Fruit fly (Drosophila melanogaster) whole organism, embryonic: ENCODE measurements around the gene CG14947.

ENCODE experiments used
- Asciz ChIP-seq: fragments of 200-800 bp; sonication (Bioruptor generic); optimal IDR thresholded peaks from 2 replicates; lab custom pipeline; 2017; ENCODE audit warnings: missing biosample characterization, mild to moderate bottlenecking, missing genetic modification characterization, missing genetic modification reagents
- Bdp1 ChIP-seq: fragments of 200-800 bp; sonication (Bioruptor generic); optimal IDR thresholded peaks from 3 replicates; lab custom pipeline; 2016; ENCODE audit warnings: missing biosample characterization, missing genetic modification characterization
- CG10979 ChIP-seq: fragments of 200-800 bp; sonication (Bioruptor generic); optimal IDR thresholded peaks from 2 replicates; lab custom pipeline; 2018; ENCODE audit warnings: missing biosample characterization, mild to moderate bottlenecking, missing genetic modification characterization, moderate library complexity
- CG13624 ChIP-seq: fragments of 200-800 bp; sonication (Bioruptor generic); optimal IDR thresholded peaks from 2 replicates; lab custom pipeline; 2016; ENCODE audit warnings: missing biosample characterization, missing genetic modification characterization
- CG13894 ChIP-seq: fragments of 200-800 bp; sonication (Bioruptor generic); optimal IDR thresholded peaks from 3 replicates; lab custom pipeline; 2018; ENCODE audit warnings: missing biosample characterization, mild to moderate bottlenecking, missing genetic modification characterization, moderate library complexity
- CG14441 ChIP-seq: fragments of 200-800 bp; sonication (Bioruptor generic); IDR thresholded peaks from 2 replicates; pipeline ENCODE4 v1.3.6; 2022; ENCODE audit warnings: missing biosample characterization, missing genetic modification characterization
- CG15073 ChIP-seq: fragments of 200-800 bp; sonication (Bioruptor generic); optimal IDR thresholded peaks from 2 replicates; lab custom pipeline; 2016; ENCODE audit warnings: missing biosample characterization, missing genetic modification characterization
- CG15514 ChIP-seq: fragments of 200-800 bp; sonication (Bioruptor generic); optimal IDR thresholded peaks from 3 replicates; lab custom pipeline; 2017; ENCODE audit warnings: missing biosample characterization, missing genetic modification characterization, mild to moderate bottlenecking, moderate library complexity, missing genetic modification reagents
- CG15696 ChIP-seq: fragments of 200-800 bp; sonication (Bioruptor generic); optimal IDR thresholded peaks from 2 replicates; lab custom pipeline; 2019; ENCODE audit warnings: missing biosample characterization, mild to moderate bottlenecking, missing genetic modification characterization, moderate library complexity
- CG17568 ChIP-seq: fragments of 200-800 bp; sonication (Bioruptor generic); optimal IDR thresholded peaks from 2 replicates; lab custom pipeline; 2018; ENCODE audit warnings: missing biosample characterization, mild to moderate bottlenecking, missing genetic modification characterization, moderate library complexity
- CG31365 ChIP-seq: fragments of 200-800 bp; sonication (Bioruptor generic); optimal IDR thresholded peaks from 2 replicates; lab custom pipeline; 2018; ENCODE audit warnings: missing biosample characterization, mild to moderate bottlenecking, missing genetic modification characterization
- CG34376 ChIP-seq: fragments of 200-800 bp; sonication (Bioruptor generic); optimal IDR thresholded peaks from 2 replicates; lab custom pipeline; 2018; ENCODE audit warnings: missing biosample characterization, mild to moderate bottlenecking, missing genetic modification characterization
- CG34422 ChIP-seq: fragments of 200-800 bp; sonication (Bioruptor generic); IDR thresholded peaks from 3 replicates; pipeline ENCODE4 v1.3.6; 2022; ENCODE audit warnings: missing biosample characterization, missing genetic modification characterization
- CG3995 ChIP-seq: fragments of 200-800 bp; sonication (Bioruptor generic); optimal IDR thresholded peaks from 3 replicates; lab custom pipeline; 2016; ENCODE audit warnings: missing biosample characterization, missing genetic modification characterization
- CG4730 ChIP-seq: fragments of 200-800 bp; sonication (Bioruptor generic); IDR thresholded peaks from 2 replicates; pipeline ENCODE4 v1.3.6; 2022; ENCODE audit warnings: missing biosample characterization, missing genetic modification characterization
- CG5953 ChIP-seq: fragments of 200-800 bp; sonication (Bioruptor generic); IDR thresholded peaks from 2 replicates; pipeline ENCODE4 v1.3.6; 2022; ENCODE audit warnings: missing biosample characterization, missing genetic modification characterization
- CG7372 ChIP-seq: fragments of 200-800 bp; sonication (Bioruptor generic); IDR thresholded peaks from 2 replicates; pipeline ENCODE4 v1.3.6; 2022; ENCODE audit warnings: missing biosample characterization, missing genetic modification characterization
- CG7928 ChIP-seq: fragments of 200-800 bp; sonication (Bioruptor generic); optimal IDR thresholded peaks from 2 replicates; lab custom pipeline; 2017; ENCODE audit warnings: missing biosample characterization, mild to moderate bottlenecking, missing genetic modification characterization
- CG9437 ChIP-seq: fragments of 200-800 bp; sonication (Bioruptor generic); optimal IDR thresholded peaks from 2 replicates; lab custom pipeline; 2018; ENCODE audit warnings: missing biosample characterization, mild to moderate bottlenecking, missing genetic modification characterization
- Camta ChIP-seq: fragments of 200-800 bp; sonication (Bioruptor generic); optimal IDR thresholded peaks from 2 replicates; lab custom pipeline; 2016; ENCODE audit warnings: missing biosample characterization, missing genetic modification characterization
- HLH3B ChIP-seq: fragments of 200-800 bp; sonication (Bioruptor generic); IDR thresholded peaks from 2 replicates; pipeline ENCODE4 v1.3.6; 2022; ENCODE audit warnings: missing biosample characterization, missing genetic modification characterization
- HLHmδ ChIP-seq: fragments of 200-800 bp; sonication (Bioruptor generic); optimal IDR thresholded peaks from 2 replicates; lab custom pipeline; 2018; ENCODE audit warnings: missing biosample characterization, mild to moderate bottlenecking, missing genetic modification characterization, moderate library complexity
- Hey ChIP-seq: fragments of 200-800 bp; sonication (Bioruptor generic); optimal IDR thresholded peaks from 3 replicates; lab custom pipeline; 2018; ENCODE audit warnings: missing biosample characterization, mild to moderate bottlenecking, missing genetic modification characterization
- Jarid2 ChIP-seq: fragments of 200-800 bp; sonication (Bioruptor generic); optimal IDR thresholded peaks from 3 replicates; lab custom pipeline; 2017; ENCODE audit warnings: mild to moderate bottlenecking, missing biosample characterization, missing genetic modification reagents, missing genetic modification characterization
- Med ChIP-seq: fragments of 200-800 bp; sonication (Bioruptor generic); peaks from one replicate; lab custom pipeline; 2016; ENCODE audit warnings: missing biosample characterization, missing genetic modification characterization, mild to moderate bottlenecking, inconsistent platforms, moderate library complexity
- Myb ChIP-seq: fragments of 200-800 bp; sonication (Bioruptor generic); optimal IDR thresholded peaks from 2 replicates; lab custom pipeline; 2016; ENCODE audit warnings: missing biosample characterization, missing genetic modification characterization
- Nf-YB ChIP-seq: fragments of 200-800 bp; sonication (Bioruptor generic); optimal IDR thresholded peaks from 3 replicates; lab custom pipeline; 2019; ENCODE audit warnings: missing biosample characterization, mild to moderate bottlenecking, missing genetic modification characterization, moderate library complexity
- NfI ChIP-seq: fragments of 200-800 bp; sonication (Bioruptor generic); optimal IDR thresholded peaks from 3 replicates; lab custom pipeline; 2018; ENCODE audit warnings: missing biosample characterization, mild to moderate bottlenecking, missing genetic modification characterization, moderate library complexity
- Oaz ChIP-seq: fragments of 200-800 bp; sonication (Bioruptor generic); IDR thresholded peaks from 2 replicates; pipeline ENCODE4 v1.3.6; 2022; ENCODE audit warnings: missing biosample characterization, missing genetic modification characterization
- Opbp ChIP-seq: fragments of 200-800 bp; sonication (Bioruptor generic); IDR thresholded peaks from 3 replicates; pipeline ENCODE4 v1.3.6; 2022; ENCODE audit warnings: missing biosample characterization, missing genetic modification characterization; ENCODE audit not compliant: partially characterized antibody
- Taf1 ChIP-seq: fragments of 200-800 bp; sonication (Bioruptor generic); IDR thresholded peaks from 2 replicates; pipeline ENCODE4 v1.3.6; 2022; ENCODE audit warnings: missing biosample characterization, missing genetic modification characterization
- Xrp1 ChIP-seq: fragments of 200-800 bp; sonication (Bioruptor generic); IDR thresholded peaks from 2 replicates; pipeline ENCODE4 v1.3.6; 2022; ENCODE audit warnings: missing biosample characterization, missing genetic modification characterization
- bbx ChIP-seq: fragments of 200-800 bp; sonication (Bioruptor generic); IDR thresholded peaks from 2 replicates; pipeline ENCODE4 v1.3.6; 2022; ENCODE audit warnings: missing biosample characterization, missing genetic modification characterization; ENCODE audit not compliant: partially characterized antibody
- chm ChIP-seq: fragments of 200-800 bp; sonication (Bioruptor generic); IDR thresholded peaks from 2 replicates; pipeline ENCODE4 v1.3.6; 2022; ENCODE audit warnings: missing biosample characterization, missing genetic modification characterization
- crc ChIP-seq: fragments of 200-800 bp; sonication (Bioruptor generic); optimal IDR thresholded peaks from 2 replicates; lab custom pipeline; 2016; ENCODE audit warnings: missing biosample characterization, missing genetic modification characterization
- fd64A ChIP-seq: fragments of 200-800 bp; sonication (Bioruptor generic); optimal IDR thresholded peaks from 3 replicates; lab custom pipeline; 2018; ENCODE audit warnings: missing biosample characterization, mild to moderate bottlenecking, missing genetic modification characterization
- fd96Cb ChIP-seq: fragments of 200-800 bp; sonication (Bioruptor generic); optimal IDR thresholded peaks from 2 replicates; lab custom pipeline; 2018; ENCODE audit warnings: missing biosample characterization, mild to moderate bottlenecking, missing genetic modification characterization, moderate library complexity
- gro ChIP-seq: fragments of 200-800 bp; sonication (Bioruptor generic); optimal IDR thresholded peaks from 2 replicates; lab custom pipeline; 2016; ENCODE audit warnings: missing biosample characterization, missing genetic modification characterization
- jing ChIP-seq: fragments of 200-800 bp; sonication (Bioruptor generic); optimal IDR thresholded peaks from 2 replicates; lab custom pipeline; 2018; ENCODE audit warnings: missing biosample characterization, mild to moderate bottlenecking, missing genetic modification characterization
- luna ChIP-seq: fragments of 200-800 bp; sonication (Bioruptor generic); optimal IDR thresholded peaks from 2 replicates; lab custom pipeline; 2016; ENCODE audit warnings: missing biosample characterization, missing genetic modification characterization
- nom ChIP-seq: fragments of 200-800 bp; sonication (Bioruptor generic); optimal IDR thresholded peaks from 2 replicates; lab custom pipeline; 2017; ENCODE audit warnings: missing biosample characterization, missing genetic modification characterization, mild to moderate bottlenecking, moderate library complexity, missing genetic modification reagents
- otp ChIP-seq: fragments of 200-800 bp; sonication (Bioruptor generic); IDR thresholded peaks from 3 replicates; pipeline ENCODE4, ENCODE4 v1.3.6; 2022; ENCODE audit warnings: missing biosample characterization, missing genetic modification characterization
- pfk ChIP-seq: fragments of 200-800 bp; sonication (Bioruptor generic); optimal IDR thresholded peaks from 2 replicates; lab custom pipeline; 2018; ENCODE audit warnings: missing biosample characterization, mild to moderate bottlenecking, missing genetic modification characterization, moderate library complexity
- psq ChIP-seq: fragments of 200-800 bp; sonication (Bioruptor generic); optimal IDR thresholded peaks from 2 replicates; lab custom pipeline; 2017; ENCODE audit warnings: missing biosample characterization, missing genetic modification characterization
- sd ChIP-seq: fragments of 200-800 bp; sonication (Bioruptor generic); optimal IDR thresholded peaks from 3 replicates; lab custom pipeline; 2018; ENCODE audit warnings: missing biosample characterization, mild to moderate bottlenecking, missing genetic modification characterization, moderate library complexity
- slbo ChIP-seq: fragments of 200-800 bp; sonication (Bioruptor generic); IDR thresholded peaks from 2 replicates; pipeline ENCODE4 v1.3.6; 2022; ENCODE audit warnings: missing biosample characterization, missing genetic modification characterization
- tin ChIP-seq: fragments of 200-800 bp; sonication (Bioruptor generic); optimal IDR thresholded peaks from 3 replicates; lab custom pipeline; 2016; ENCODE audit warnings: missing biosample characterization, missing genetic modification characterization
- usp ChIP-seq: fragments of >200 bp; optimal IDR thresholded peaks from 2 replicates; lab custom pipeline; 2017; ENCODE audit warnings: missing biosample characterization, missing genetic modification characterization
- wor ChIP-seq: fragments of 200-800 bp; sonication (Bioruptor generic); IDR thresholded peaks from 2 replicates; pipeline ENCODE4 v1.3.6; 2022; ENCODE audit warnings: missing biosample characterization, missing genetic modification characterization
- yki ChIP-seq: fragments of >200 bp; optimal IDR thresholded peaks from 3 replicates; lab custom pipeline; 2018

CG14947 gene

DNA sequence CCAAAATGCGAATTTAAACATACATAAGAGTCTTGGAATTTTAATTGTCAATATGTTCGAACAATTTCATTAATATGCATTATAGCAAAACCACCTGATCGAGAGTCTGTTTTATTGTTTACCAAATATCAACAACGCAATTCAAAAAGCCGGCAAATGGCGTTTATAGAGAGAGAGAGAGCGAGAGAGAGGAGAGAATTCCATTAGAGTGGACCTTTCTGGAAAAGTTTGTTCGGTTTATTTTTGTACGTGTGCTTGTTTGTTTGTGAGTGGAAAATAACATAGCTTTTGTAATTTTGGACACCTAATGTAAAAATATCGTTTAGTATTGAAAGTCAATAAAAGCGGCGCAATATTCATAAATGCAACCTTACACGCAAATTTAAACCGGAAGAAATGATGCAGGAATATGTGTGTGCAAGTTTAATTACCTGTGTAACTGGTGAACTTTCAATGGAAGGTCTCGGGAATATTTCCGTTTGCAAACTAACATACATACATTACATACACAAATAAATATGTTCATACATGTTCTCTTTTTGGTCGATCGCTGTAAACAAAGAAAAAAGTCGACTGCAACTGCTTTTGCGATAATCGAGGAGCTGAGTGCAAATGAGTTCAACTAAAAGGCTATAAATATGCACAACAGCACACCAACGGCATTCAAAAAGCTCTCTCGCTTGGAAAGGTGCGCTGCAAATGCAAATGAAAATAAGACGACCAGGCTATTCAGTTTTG, 31.1 kb upstream of the CG14947 start, which contains the start of gene CG6785 (continued):
- TF ChIP-seq CG13894 (tag; lab: Kevin White, UChicago) (peak; percentile 72), usp (GFP tag; lab: Kevin White, UChicago) (no peak), psq (GFP tag; lab: Kevin White, UChicago) (peak; percentile 58), CG7372 (no peak), slbo (GFP tag; lab: Robert Waterston, UW) (no peak), CG34422 (GFP tag; lab: Robert Waterston, UW) (peak; percentile 50; the same call in 1 of the 3 replicates), CG7928 (peak; percentile 30), NfI (GFP tag; lab: Kevin White, UChicago) (peak; percentile 67), yki (lab: Kevin White, UChicago) (no peak), Xrp1 (GFP tag; lab: Robert Waterston, UW) (peak; percentile 63), CG13624 (GFP tag; lab: Kevin White, UChicago) (peak; percentile 94), CG9437 (GFP tag; lab: Kevin White, UChicago) (peak; percentile 25), Taf1 (no peak), Med (GFP tag; lab: Kevin White, UChicago) (peak; percentile 96), CG14441 (GFP tag; lab: Robert Waterston, UW) (peak; percentile 28; the same call in 1 of the 2 replicates), wor (GFP tag; lab: Robert Waterston, UW) (no peak), Opbp (no peak), HLHmδ (GFP tag; lab: Kevin White, UChicago) (peak; percentile 71), Hey (peak; percentile 86), Jarid2 (GFP tag; lab: Kevin White, UChicago) (peak; percentile 51), Myb (peak; percentile 60), nom (peak; percentile 77), CG31365 (tag; lab: Kevin White, UChicago) (peak; percentile 85), CG10979 (tag; lab: Kevin White, UChicago) (peak; percentile 50), CG17568 (peak; percentile 96), fd96Cb (peak; percentile 56), chm (GFP tag; lab: Robert Waterston, UW) (peak; percentile 88), bbx (GFP tag; lab: Robert Waterston, UW) (no peak), CG3995 (GFP tag; lab: Kevin White, UChicago) (peak; percentile 24), fd64A (GFP tag; lab: Kevin White, UChicago) (peak; percentile 93), pfk (GFP tag; lab: Kevin White, UChicago) (peak; percentile 73), Nf-YB (GFP tag; lab: Kevin White, UChicago) (peak; percentile 80), crc (GFP tag; lab: Kevin White, UChicago) (peak; percentile 83), CG15514 (GFP tag; lab: Kevin White, UChicago) (peak; percentile 86), jing (GFP tag; lab: Kevin White, UChicago) (peak; percentile 27), CG4730 (GFP tag; lab: Robert Waterston, UW) (no peak), HLH3B (GFP tag; lab: Robert Waterston, UW) (peak; percentile 69; the same call in 1 of the 2 replicates), luna (GFP tag; lab: Kevin White, UChicago) (peak; percentile 28), CG15073 (GFP tag; lab: Kevin White, UChicago) (peak; percentile 9), gro (GFP tag; lab: Kevin White, UChicago) (peak; percentile 85), Camta (GFP tag; lab: Kevin White, UChicago) (peak; percentile 90), CG34376 (peak; percentile 91), Oaz (GFP tag; lab: Robert Waterston, UW) (no peak), Bdp1 (peak; percentile 68), tin (peak; percentile 56), otp (GFP tag; lab: Robert Waterston, UW) (peak; percentile 81), Asciz (GFP tag; lab: Kevin White, UChicago) (peak; percentile 98), CG5953 (GFP tag; lab: Robert Waterston, UW) (peak; percentile 68; the same call in 1 of the 2 replicates), CG15696 (tag; lab: Kevin White, UChicago) (peak; percentile 51), sd (tag; lab: Kevin White, UChicago) (peak; percentile 97)
